Fruit fly (Drosophila melanogaster) whole organism, embryonic: Measurements from ENCODE around the gene Vps29.
A peak's percentile ranks its signal among the peaks of the same experiment; 100 is the strongest.

Experiments
- Adf1 ChIP-seq: fragments of 200-800 bp; sonication (Bioruptor generic); IDR thresholded peaks from 2 replicates; pipeline ENCODE4 v1.3.6; 2022; ENCODE audit warnings: missing biosample characterization, missing genetic modification characterization
- Bgb ChIP-seq: fragments of 200-800 bp; sonication (Bioruptor generic); IDR thresholded peaks from 2 replicates; pipeline ENCODE4 v1.3.6; 2022; ENCODE audit warnings: missing biosample characterization, missing genetic modification characterization; ENCODE audit not compliant: partially characterized antibody
- CG10431 ChIP-seq: fragments of 200-800 bp; sonication (Bioruptor generic); optimal IDR thresholded peaks from 3 replicates; lab custom pipeline; 2018; ENCODE audit warnings: missing biosample characterization, mild to moderate bottlenecking, missing genetic modification characterization
- CG10462 ChIP-seq: fragments of 200-800 bp; sonication (Bioruptor generic); optimal IDR thresholded peaks from 2 replicates; lab custom pipeline; 2016; ENCODE audit warnings: missing biosample characterization, missing genetic modification characterization
- CG11456 ChIP-seq: fragments of 200-800 bp; sonication (Bioruptor generic); IDR thresholded peaks from 3 replicates; pipeline ENCODE4 v1.3.6; 2022; ENCODE audit warnings: missing biosample characterization, missing genetic modification characterization
- CG12942 ChIP-seq: fragments of 200-800 bp; sonication (Bioruptor generic); optimal IDR thresholded peaks from 3 replicates; lab custom pipeline; 2016; ENCODE audit warnings: missing biosample characterization, missing genetic modification characterization
- CG17802 ChIP-seq: fragments of 200-800 bp; sonication (Bioruptor generic); optimal IDR thresholded peaks from 2 replicates; lab custom pipeline; 2018; ENCODE audit warnings: missing biosample characterization, mild to moderate bottlenecking, missing genetic modification characterization, moderate library complexity
- CG2889 ChIP-seq: fragments of 200-800 bp; sonication (Bioruptor generic); IDR thresholded peaks from 3 replicates; pipeline ENCODE4 v1.3.6; 2022; ENCODE audit warnings: missing biosample characterization, missing genetic modification characterization
- CG31365 ChIP-seq: fragments of 200-800 bp; sonication (Bioruptor generic); optimal IDR thresholded peaks from 2 replicates; lab custom pipeline; 2018; ENCODE audit warnings: missing biosample characterization, mild to moderate bottlenecking, missing genetic modification characterization
- CG31388 ChIP-seq: fragments of 200-800 bp; sonication (Bioruptor generic); optimal IDR thresholded peaks from 2 replicates; lab custom pipeline; 2016; ENCODE audit warnings: missing biosample characterization, missing genetic modification characterization
- CG3847 ChIP-seq: fragments of 200-800 bp; sonication (Bioruptor generic); IDR thresholded peaks from 2 replicates; pipeline ENCODE4 v1.3.6; 2022; ENCODE audit warnings: missing biosample characterization, missing genetic modification characterization
- CG5180 ChIP-seq: fragments of 200-800 bp; sonication (Bioruptor generic); optimal IDR thresholded peaks from 3 replicates; lab custom pipeline; 2017; ENCODE audit warnings: missing biosample characterization, missing genetic modification characterization, mild to moderate bottlenecking, moderate library complexity, missing genetic modification reagents
- CG6683 ChIP-seq: fragments of 200-800 bp; sonication (Bioruptor generic); optimal IDR thresholded peaks from 2 replicates; lab custom pipeline; 2017; ENCODE audit warnings: missing biosample characterization, mild to moderate bottlenecking, missing genetic modification characterization, missing genetic modification reagents
- CG6689 ChIP-seq: fragments of 200-800 bp; sonication (Bioruptor generic); IDR thresholded peaks from 2 replicates; pipeline ENCODE4 v1.3.6; 2022; ENCODE audit warnings: missing biosample characterization, missing genetic modification characterization
- CG8765 ChIP-seq: fragments of 200-800 bp; sonication (Bioruptor generic); IDR thresholded peaks from 2 replicates; pipeline ENCODE4 v1.3.6; 2022; ENCODE audit warnings: missing biosample characterization, missing genetic modification characterization
- CG9727 ChIP-seq: fragments of 200-800 bp; sonication (Bioruptor generic); optimal IDR thresholded peaks from 3 replicates; lab custom pipeline; 2017; ENCODE audit warnings: missing biosample characterization, mild to moderate bottlenecking, missing genetic modification characterization
- Ets65A ChIP-seq: fragments of 200-800 bp; sonication (Bioruptor generic); peaks from one replicate; lab custom pipeline; 2016; ENCODE audit warnings: missing biosample characterization, missing genetic modification characterization
- GATAe ChIP-seq: fragments of 200-800 bp; sonication (Bioruptor generic); conservative IDR thresholded peaks from 2 replicates; pipeline ENCODE4 v1.3.6; 2022; ENCODE audit warnings: missing biosample characterization, missing genetic modification characterization
- H15 ChIP-seq: fragments of 200-800 bp; sonication (Bioruptor generic); IDR thresholded peaks from 3 replicates; pipeline ENCODE4 v1.3.6; 2022; ENCODE audit warnings: missing biosample characterization, missing genetic modification characterization
- HLH4C ChIP-seq: fragments of 200-800 bp; sonication (Bioruptor generic); IDR thresholded peaks from 3 replicates; pipeline ENCODE4 v1.3.6; 2022; ENCODE audit warnings: missing biosample characterization, missing genetic modification characterization; ENCODE audit not compliant: partially characterized antibody
- HmgD ChIP-seq: fragments of 200-800 bp; sonication (Bioruptor generic); optimal IDR thresholded peaks from 3 replicates; lab custom pipeline; 2016; ENCODE audit warnings: missing biosample characterization, missing genetic modification characterization
- Hsf ChIP-seq: fragments of 200-800 bp; sonication (Bioruptor generic); optimal IDR thresholded peaks from 3 replicates; lab custom pipeline; 2016; ENCODE audit warnings: missing biosample characterization, missing genetic modification characterization
- Kr ChIP-seq: fragments of 200-800 bp; sonication (Bioruptor generic); optimal IDR thresholded peaks from 2 replicates; lab custom pipeline; 2017; ENCODE audit warnings: missing biosample characterization, mild to moderate bottlenecking, missing genetic modification characterization
- MTF-1 ChIP-seq: fragments of 200-800 bp; sonication (Bioruptor generic); optimal IDR thresholded peaks from 2 replicates; lab custom pipeline; 2018; ENCODE audit warnings: missing biosample characterization, mild to moderate bottlenecking, missing genetic modification characterization, borderline replicate concordance
- Nf-YB ChIP-seq: fragments of 200-800 bp; sonication (Bioruptor generic); optimal IDR thresholded peaks from 3 replicates; lab custom pipeline; 2019; ENCODE audit warnings: missing biosample characterization, mild to moderate bottlenecking, missing genetic modification characterization, moderate library complexity
- Six4 ChIP-seq: fragments of 200-800 bp; sonication (Bioruptor generic); optimal IDR thresholded peaks from 2 replicates; lab custom pipeline; 2016; ENCODE audit warnings: missing biosample characterization, missing genetic modification characterization
- Sox102F ChIP-seq: fragments of 200-800 bp; sonication (Bioruptor generic); optimal IDR thresholded peaks from 2 replicates; lab custom pipeline; 2018; ENCODE audit warnings: missing biosample characterization, mild to moderate bottlenecking, missing genetic modification characterization, moderate library complexity
- Usf ChIP-seq: fragments of 200-800 bp; sonication (Bioruptor generic); optimal IDR thresholded peaks from 2 replicates; lab custom pipeline; 2017; ENCODE audit warnings: missing genotype, missing biosample characterization, missing genetic modification characterization
- abd-A ChIP-seq: fragments of 200-800 bp; sonication (Bioruptor generic); optimal IDR thresholded peaks from 3 replicates; lab custom pipeline; 2019; ENCODE audit warnings: missing biosample characterization, mild to moderate bottlenecking, missing genetic modification characterization, moderate library complexity
- amos ChIP-seq: fragments of 200-800 bp; sonication (Bioruptor generic); IDR thresholded peaks from 2 replicates; pipeline ENCODE4 v1.3.6; 2022; ENCODE audit warnings: missing biosample characterization, missing genetic modification characterization; ENCODE audit not compliant: partially characterized antibody
- crc ChIP-seq: fragments of 200-800 bp; sonication (Bioruptor generic); optimal IDR thresholded peaks from 2 replicates; lab custom pipeline; 2016; ENCODE audit warnings: missing biosample characterization, missing genetic modification characterization
- crol ChIP-seq: fragments of 200-800 bp; sonication (Bioruptor generic); IDR thresholded peaks from 2 replicates; pipeline ENCODE4 v1.3.6; 2022; ENCODE audit warnings: missing biosample characterization, missing genetic modification characterization
- fd3F ChIP-seq: fragments of 200-800 bp; sonication (Bioruptor generic); optimal IDR thresholded peaks from 2 replicates; lab custom pipeline; 2018; ENCODE audit warnings: missing biosample characterization, mild to moderate bottlenecking, missing genetic modification characterization, moderate library complexity
- gt ChIP-seq: fragments of 200-800 bp; sonication (Bioruptor generic); IDR thresholded peaks from 2 replicates; pipeline ENCODE4 v1.3.6; 2022; ENCODE audit warnings: missing biosample characterization, missing genetic modification characterization
- hbn ChIP-seq: fragments of 200-800 bp; sonication (Bioruptor generic); IDR thresholded peaks from 2 replicates; pipeline ENCODE4 v1.3.6; 2022; ENCODE audit warnings: missing biosample characterization, missing genetic modification characterization; ENCODE audit not compliant: partially characterized antibody
- lmd ChIP-seq: fragments of 200-800 bp; sonication (Bioruptor generic); IDR thresholded peaks from 2 replicates; pipeline ENCODE4 v1.3.6; 2022; ENCODE audit warnings: missing biosample characterization, missing genetic modification characterization
- peb ChIP-seq: fragments of 200-800 bp; sonication (Bioruptor generic); IDR thresholded peaks from 2 replicates; pipeline ENCODE4 v1.3.6; 2022; ENCODE audit warnings: missing biosample characterization, missing genetic modification characterization
- pzg ChIP-seq: fragments of 200-800 bp; sonication (Bioruptor generic); optimal IDR thresholded peaks from 3 replicates; lab custom pipeline; 2018; ENCODE audit warnings: missing biosample characterization, mild to moderate bottlenecking, missing genetic modification characterization, moderate library complexity
- schlank ChIP-seq: fragments of 200-800 bp; sonication (Bioruptor generic); optimal IDR thresholded peaks from 2 replicates; lab custom pipeline; 2018; ENCODE audit warnings: missing biosample characterization, mild to moderate bottlenecking, missing genetic modification characterization
- shn ChIP-seq: fragments of 200-800 bp; sonication (Bioruptor generic); optimal IDR thresholded peaks from 3 replicates; lab custom pipeline; 2016; ENCODE audit warnings: missing biosample characterization, missing genetic modification characterization
- tna ChIP-seq: fragments of 200-800 bp; sonication (Bioruptor generic); IDR thresholded peaks from 2 replicates; pipeline ENCODE4 v1.3.6; 2022; ENCODE audit warnings: missing biosample characterization, missing genetic modification characterization; ENCODE audit not compliant: partially characterized antibody
- trem ChIP-seq: fragments of 200-800 bp; optimal IDR thresholded peaks from 3 replicates; lab custom pipeline; 2019; ENCODE audit warnings: missing biosample characterization, mild to moderate bottlenecking, missing genetic modification characterization, moderate library complexity
- tx ChIP-seq: fragments of 200-800 bp; sonication (Bioruptor generic); optimal IDR thresholded peaks from 2 replicates; lab custom pipeline; 2016; ENCODE audit warnings: missing biosample characterization, missing genetic modification characterization
- unc-4 ChIP-seq: fragments of 200-800 bp; sonication (Bioruptor generic); IDR thresholded peaks from 2 replicates; pipeline ENCODE4 v1.3.6; 2022; ENCODE audit warnings: missing biosample characterization, missing genetic modification characterization; ENCODE audit not compliant: partially characterized antibody

The Vps29 gene

dm6 chr2L:1118880-1119809, 31.4 kb upstream of the Vps29 start (continued):
- peak; percentile 59 for TF ChIP-seq tx (GFP tag; lab: Kevin White, UChicago)
- TF ChIP-seq H15 (GFP tag; lab: Robert Waterston, UW): peak; percentile 47; the same call in 2 of the 3 replicates
- peak; percentile 75 for TF ChIP-seq shn
- peak; percentile 63 for TF ChIP-seq Six4 (GFP tag; lab: Kevin White, UChicago)
- no peak for TF ChIP-seq abd-A
- TF ChIP-seq schlank (tag; lab: Kevin White, UChicago): peak; percentile 79
- peak; percentile 49; the same call in 1 of the 2 replicates for TF ChIP-seq Adf1 (GFP tag; lab: Robert Waterston, UW)
- peak; percentile 37; the same call in 2 of the 3 replicates for TF ChIP-seq HLH4C (GFP tag; lab: Robert Waterston, UW)
- peak; percentile 15; the same call in 1 of the 2 replicates for TF ChIP-seq CG8765
- peak; percentile 84 for TF ChIP-seq CG9727 (GFP tag; lab: Kevin White, UChicago)
- TF ChIP-seq CG2889 (GFP tag; lab: Robert Waterston, UW): no peak
- TF ChIP-seq crol (GFP tag; lab: Robert Waterston, UW): no peak
- peak; percentile 71 for TF ChIP-seq Sox102F
- no peak for TF ChIP-seq trem (tag; lab: Kevin White, UChicago)
- TF ChIP-seq Nf-YB (GFP tag; lab: Kevin White, UChicago): peak; percentile 33
- no peak for TF ChIP-seq gt (GFP tag; lab: Robert Waterston, UW)
- TF ChIP-seq CG31388 (GFP tag; lab: Kevin White, UChicago): no peak
- TF ChIP-seq crc: no peak
- peak; percentile 67 for TF ChIP-seq Bgb (GFP tag; lab: Robert Waterston, UW)
- no peak for TF ChIP-seq hbn (GFP tag; lab: Robert Waterston, UW)
- TF ChIP-seq Ets65A (GFP tag; lab: Kevin White, UChicago): peak; percentile 81
- peak; percentile 26 for TF ChIP-seq CG10462 (GFP tag; lab: Kevin White, UChicago)
- peak; percentile 78 for TF ChIP-seq CG3847 (GFP tag; lab: Robert Waterston, UW)
- TF ChIP-seq CG17802 (tag; lab: Kevin White, UChicago): no peak
- TF ChIP-seq tna (GFP tag; lab: Robert Waterston, UW): peak; percentile 42; the same call in 1 of the 2 replicates
- no peak for TF ChIP-seq CG10431 (GFP tag; lab: Kevin White, UChicago)
- peak; percentile 66 for TF ChIP-seq CG11456 (GFP tag; lab: Robert Waterston, UW)
- peak; percentile 85 for TF ChIP-seq CG6689
- TF ChIP-seq unc-4 (GFP tag; lab: Robert Waterston, UW): no peak
- peak; percentile 72 for TF ChIP-seq peb (GFP tag; lab: Robert Waterston, UW)
- TF ChIP-seq pzg (GFP tag; lab: Kevin White, UChicago): no peak
- TF ChIP-seq amos (GFP tag; lab: Robert Waterston, UW): peak; percentile 44; the same call in 1 of the 2 replicates
- peak; percentile 38 for TF ChIP-seq CG6683 (GFP tag; lab: Kevin White, UChicago)
- peak; percentile 82 for TF ChIP-seq lmd
- TF ChIP-seq CG31365 (tag; lab: Kevin White, UChicago): no peak
- TF ChIP-seq CG5180 (GFP tag; lab: Kevin White, UChicago): no peak
- TF ChIP-seq Usf (GFP tag; lab: Kevin White, UChicago): peak; percentile 56
- TF ChIP-seq fd3F (GFP tag; lab: Kevin White, UChicago): peak; percentile 60
- no peak for TF ChIP-seq Kr (GFP tag; lab: Kevin White, UChicago)
- peak; percentile 80 for TF ChIP-seq Hsf
- peak; percentile 70 for TF ChIP-seq CG12942 (GFP tag; lab: Kevin White, UChicago)
- TF ChIP-seq MTF-1: peak; percentile 48
- peak; percentile 30 for TF ChIP-seq HmgD (GFP tag; lab: Kevin White, UChicago)
- peak; percentile 85 for TF ChIP-seq GATAe
- TF ChIP-seq, all 482 proteins: peak for 355
